Worm (Caenorhabditis elegans): ENCODE data around the gene ZK550.2.

Gene ZK550.2

ce11 chrIV:17245200-17245599 lies at the start of gene ZK550.2:
ZK550.2 (plus strand) TSS chrIV:17245584.
- TF ChIP-seq ceh-43 (GFP tag; optimal IDR thresholded peaks at IDR 0.05) (no peak), mep-1 (tag; optimal IDR thresholded peaks at IDR 0.05) (no peak), nhr-237 (tag; optimal IDR thresholded peaks at IDR 0.05) (no peak), elt-3 (tag; optimal IDR thresholded peaks at IDR 0.05) (no peak), tbx-8 (GFP tag; optimal IDR thresholded peaks at IDR 0.05) (no peak), ceh-83 (GFP tag; optimal IDR thresholded peaks at IDR 0.05) (no peak), lin-13 (tag; optimal IDR thresholded peaks at IDR 0.05) (no peak), nhr-12 (tag; optimal IDR thresholded peaks at IDR 0.05) (no peak), nhr-28 (tag; optimal IDR thresholded peaks at IDR 0.05) (no peak), nhr-76 (tag; optimal IDR thresholded peaks at IDR 0.05) (no peak), pha-4 (tag; optimal IDR thresholded peaks at IDR 0.05) (no peak), unc-120 (tag; optimal IDR thresholded peaks at IDR 0.05; ENCODE audit: poor library complexity, severe bottlenecking) (no peak), nhr-2 (tag; optimal IDR thresholded peaks at IDR 0.05) (no peak), zip-8 (tag; optimal IDR thresholded peaks at IDR 0.05) (no peak), elt-1 (tag; optimal IDR thresholded peaks at IDR 0.05; ENCODE audit: borderline replicate concordance, insufficient read depth) (no peak)

- TF ChIP-seq cnd-1 (tag; optimal IDR thresholded peaks at IDR 0.05) (no peak), zip-8 (tag; optimal IDR thresholded peaks at IDR 0.05) (peak; percentile 67)
These were observed 45.7 kb upstream of the ZK550.2 start for ce11 chrIV:17199706-17200105.

- TF ChIP-seq snpc-4 (tag; optimal IDR thresholded peaks at IDR 0.05) (no peak), cnd-1 (tag; optimal IDR thresholded peaks at IDR 0.05) (peak; percentile 25)
These were observed 38.6 kb upstream of the ZK550.2 start, which contains the start of gene cnnm-1 for ce11 chrIV:17206745-17207144. cnnm-1 (minus strand) TSS chrIV:17206845.

- no peak for TF ChIP-seq cnd-1 (tag; optimal IDR thresholded peaks at IDR 0.05)
- no peak for TF ChIP-seq pha-4 (tag; optimal IDR thresholded peaks at IDR 0.05)
- no peak for TF ChIP-seq hlh-1 (tag; optimal IDR thresholded peaks at IDR 0.05)
- no peak for TF ChIP-seq tbx-8 (GFP tag; optimal IDR thresholded peaks at IDR 0.05)
- TF ChIP-seq M03D4.4 (tag; optimal IDR thresholded peaks at IDR 0.05): no peak
- no peak for TF ChIP-seq elt-1 (tag; optimal IDR thresholded peaks at IDR 0.05; ENCODE audit: borderline replicate concordance, insufficient read depth)
- no peak for TF ChIP-seq nhr-76 (tag; optimal IDR thresholded peaks at IDR 0.05)
- no peak for TF ChIP-seq ceh-39 (tag; optimal IDR thresholded peaks at IDR 0.05)
- no peak for TF ChIP-seq unc-120 (tag; optimal IDR thresholded peaks at IDR 0.05; ENCODE audit: poor library complexity, severe bottlenecking)
- no peak for TF ChIP-seq ces-1 (GFP tag; optimal IDR thresholded peaks at IDR 0.05)
- no peak for TF ChIP-seq drap-1 (GFP tag; optimal IDR thresholded peaks at IDR 0.05)
- no peak for TF ChIP-seq mab-5 (tag; optimal IDR thresholded peaks at IDR 0.05)
- no peak for TF ChIP-seq bed-3 (GFP tag; optimal IDR thresholded peaks at IDR 0.05)
- no peak for TF ChIP-seq ceh-83 (GFP tag; optimal IDR thresholded peaks at IDR 0.05)
- no peak for TF ChIP-seq ceh-43 (GFP tag; optimal IDR thresholded peaks at IDR 0.05)
These were observed 37.5 kb upstream of the ZK550.2 start for ce11 chrIV:17207864-17208263.

- no peak for TF ChIP-seq M03D4.4 (tag; optimal IDR thresholded peaks at IDR 0.05)
- TF ChIP-seq unc-39 (tag; optimal IDR thresholded peaks at IDR 0.05): no peak
- no peak for TF ChIP-seq unc-62 (GFP tag; optimal IDR thresholded peaks at IDR 0.05)
- TF ChIP-seq mls-2 (tag; optimal IDR thresholded peaks at IDR 0.05): no peak
- TF ChIP-seq nhr-12 (tag; optimal IDR thresholded peaks at IDR 0.05): no peak
- TF ChIP-seq mep-1 (tag; optimal IDR thresholded peaks at IDR 0.05): no peak
- no peak for TF ChIP-seq bed-3 (GFP tag; optimal IDR thresholded peaks at IDR 0.05)
- TF ChIP-seq nhr-28 (tag; optimal IDR thresholded peaks at IDR 0.05): no peak
- no peak for TF ChIP-seq nhr-237 (tag; optimal IDR thresholded peaks at IDR 0.05)
- no peak for TF ChIP-seq lin-32 (GFP tag; optimal IDR thresholded peaks at IDR 0.05)
- no peak for TF ChIP-seq sptf-1 (tag; optimal IDR thresholded peaks at IDR 0.05)
- no peak for TF ChIP-seq flh-1 (GFP tag; optimal IDR thresholded peaks at IDR 0.05)
These were observed 36.1 kb upstream of the ZK550.2 start for ce11 chrIV:17209309-17209708.

- TF ChIP-seq unc-120 (tag; optimal IDR thresholded peaks at IDR 0.05; ENCODE audit: poor library complexity, severe bottlenecking): no peak
These were observed 34.6 kb upstream of the ZK550.2 start for ce11 chrIV:17210754-17211153.

Data from whole organism, mixed stage, embryonic.